Worm (Caenorhabditis elegans): ENCODE measurements around the gene his-59.
A peak's percentile ranks its signal among the peaks of the same experiment; 100 is the strongest.

Gene his-59

DNA sequence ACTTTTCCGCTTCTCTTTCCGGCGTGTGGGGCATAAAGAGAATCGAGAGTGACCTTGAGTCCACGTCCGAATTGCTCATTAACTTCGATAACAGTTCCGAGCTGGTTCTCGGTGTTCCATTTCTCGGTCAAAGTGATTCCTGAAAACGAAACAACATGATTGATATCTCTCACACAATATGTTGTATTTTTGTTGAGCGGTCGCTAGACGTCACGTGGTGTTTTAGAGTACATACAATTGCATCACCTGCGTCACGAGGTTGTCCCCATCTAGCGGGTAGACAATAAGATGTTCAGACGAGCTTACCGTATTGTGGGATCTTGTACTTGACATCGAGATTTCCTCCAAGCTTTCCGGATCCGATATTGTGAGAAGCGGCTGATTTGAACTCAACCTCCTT lies 19.3 kb downstream of the his-59 start (continued):
- peak; percentile 42 for TF ChIP-seq dve-1 (tag; optimal IDR thresholded peaks at IDR 0.05; ENCODE audit: insufficient read depth)
- TF ChIP-seq mxl-3 (GFP tag; optimal IDR thresholded peaks at IDR 0.05), result peak; percentile 43
- no peak for TF ChIP-seq lin-13 (GFP tag; optimal IDR thresholded peaks at IDR 0.05)
- no peak for TF ChIP-seq pha-4 (GFP tag; IDR thresholded peaks at IDR 0.05)
- no peak for TF ChIP-seq pha-4 (tag; optimal IDR thresholded peaks at IDR 0.05)
- peak; percentile 24 for TF ChIP-seq nhr-77 (tag; optimal IDR thresholded peaks at IDR 0.05)
- TF ChIP-seq hmg-1.1 (GFP tag; IDR thresholded peaks at IDR 0.05), result no peak
- no peak for TF ChIP-seq R02D3.7 (tag; optimal IDR thresholded peaks at IDR 0.05)
- no peak for TF ChIP-seq snpc-1.2 (GFP tag; IDR thresholded peaks at IDR 0.05)
- no peak for TF ChIP-seq arid-1 (GFP tag; conservative IDR thresholded peaks at IDR 0.05)
- peak in 1 of 2 experiments; percentile 96 for TF ChIP-seq unc-62 (GFP tag; optimal IDR thresholded peaks at IDR 0.05 in 1 of 2)
- TF ChIP-seq unc-62 (tag; optimal IDR thresholded peaks at IDR 0.05), result no peak
- peak; percentile 13 to 52 for TF ChIP-seq lsy-2 (tag; optimal IDR thresholded peaks at IDR 0.05)
- no peak for TF ChIP-seq ceh-62 (tag; optimal IDR thresholded peaks at IDR 0.05)
- TF ChIP-seq ceh-82 (tag; optimal IDR thresholded peaks at IDR 0.05), result no peak
- TF ChIP-seq nhr-25 (tag; optimal IDR thresholded peaks at IDR 0.05; ENCODE audit: borderline replicate concordance, insufficient read depth), result no peak
- no peak for TF ChIP-seq egl-43 (GFP tag; IDR thresholded peaks at IDR 0.05)
- no peak for TF ChIP-seq lir-3 (tag; optimal IDR thresholded peaks at IDR 0.05)
- TF ChIP-seq ztf-7 (tag; optimal IDR thresholded peaks at IDR 0.05), result no peak
- TF ChIP-seq lin-15B (tag; optimal IDR thresholded peaks at IDR 0.05), result no peak
- TF ChIP-seq gei-8 (GFP tag; optimal IDR thresholded peaks at IDR 0.05), result no peak
- no peak for TF ChIP-seq jun-1 (tag; optimal IDR thresholded peaks at IDR 0.05)
- no peak for TF ChIP-seq Y5F2A.4 (GFP tag; optimal IDR thresholded peaks at IDR 0.05)
- no peak for TF ChIP-seq T26A8.4 (GFP tag; IDR thresholded peaks at IDR 0.05)
- no peak for TF ChIP-seq tra-1 (GFP tag; IDR thresholded peaks at IDR 0.05)
- no peak for TF ChIP-seq lin-39 (tag; optimal IDR thresholded peaks at IDR 0.05)
- TF ChIP-seq tag-97 (GFP tag; IDR thresholded peaks at IDR 0.05), result no peak
- no peak for TF ChIP-seq ztf-11 (tag; optimal IDR thresholded peaks at IDR 0.05)
- peak; percentile 2 for TF ChIP-seq dpl-1 (GFP tag; optimal IDR thresholded peaks at IDR 0.05)
- TF ChIP-seq Y48G9A.11 (GFP tag; IDR thresholded peaks at IDR 0.05), result no peak
- peak in 1 of 2 experiments; percentile 48 for TF ChIP-seq mdl-1 (tag; optimal IDR thresholded peaks at IDR 0.05)
- no peak for TF ChIP-seq spr-3 (GFP tag; optimal IDR thresholded peaks at IDR 0.05)
- TF ChIP-seq fos-1 (tag; optimal IDR thresholded peaks at IDR 0.05), result no peak
- TF ChIP-seq F37D6.2 (tag; optimal IDR thresholded peaks at IDR 0.05), result no peak
- no peak for TF ChIP-seq mes-2 (tag; optimal IDR thresholded peaks at IDR 0.05; ENCODE audit: poor library complexity, severe bottlenecking)
- TF ChIP-seq duxl-1 (tag; optimal IDR thresholded peaks at IDR 0.05; ENCODE audit: poor library complexity), result peak; percentile 17
- no peak for TF ChIP-seq aly-2 (tag; optimal IDR thresholded peaks at IDR 0.05)
- peak; percentile 39 for TF ChIP-seq nhr-48 (tag; optimal IDR thresholded peaks at IDR 0.05)

DNA sequence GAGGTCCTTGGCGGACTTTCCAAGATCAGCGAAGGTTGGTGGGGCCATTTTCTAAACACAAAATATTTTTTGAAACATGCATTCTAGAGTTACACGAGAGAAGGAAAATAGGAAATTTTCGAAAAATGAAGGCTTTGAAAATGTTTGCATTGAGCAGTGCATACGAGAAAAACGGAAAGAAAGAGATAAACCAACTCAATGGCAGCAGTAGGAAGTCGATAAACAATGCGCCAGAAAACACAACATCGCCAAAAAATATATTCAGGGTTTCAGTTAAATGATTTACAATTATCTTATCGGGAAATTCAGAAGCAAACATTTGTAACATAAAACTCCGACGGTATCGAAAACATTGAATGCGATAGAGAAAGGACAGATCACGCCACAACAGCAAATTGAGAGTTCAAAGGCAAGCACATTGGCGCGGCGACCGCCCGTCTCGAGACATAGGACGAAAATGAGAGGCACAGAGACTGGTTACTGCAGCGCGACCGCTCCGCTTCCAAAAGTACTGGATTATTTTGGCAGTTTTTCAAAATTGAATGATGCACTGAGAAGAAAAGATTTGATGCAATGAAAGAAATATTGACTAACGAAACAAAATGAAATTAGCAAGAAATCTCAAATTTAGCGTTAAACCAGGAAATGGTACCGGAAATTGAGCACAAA lies 19.9 kb downstream of the his-59 start, which contains the start of the genes vdac-1 and R05G6.5:
Gene vdac-1, minus strand, starts transcription at position 51 of the 669 bp plus-strand sequence.
Gene R05G6.5, plus strand, starts transcription at position 527 of the 669 bp plus-strand sequence.
- TF ChIP-seq madf-5 (GFP tag; IDR thresholded peaks at IDR 0.05), result 0 out of 4 replicates have a peak, but pooled peaks of 1 of the 2 experiments have one; percentile 51
- peak; percentile 10 for TF ChIP-seq zip-2 (tag; optimal IDR thresholded peaks at IDR 0.05)
- TF ChIP-seq unc-39 (tag; optimal IDR thresholded peaks at IDR 0.05), result no peak
- no peak for TF ChIP-seq snpc-4 (tag; optimal IDR thresholded peaks at IDR 0.05)
- TF ChIP-seq nhr-42 (GFP tag; IDR thresholded peaks at IDR 0.05), result peak; percentile 71; the same call in 1 of the 2 replicates
- TF ChIP-seq mep-1 (tag; optimal IDR thresholded peaks at IDR 0.05), result peak; percentile 91
- TF ChIP-seq Y105C5A.15 (GFP tag; IDR thresholded peaks at IDR 0.05), result no peak
- TF ChIP-seq ceh-44 (GFP tag; IDR thresholded peaks at IDR 0.05), result no peak
- peak; percentile 90 for TF ChIP-seq dve-1 (tag; optimal IDR thresholded peaks at IDR 0.05; ENCODE audit: insufficient read depth)
- peak; percentile 88 for TF ChIP-seq T20F7.1 (GFP tag; optimal IDR thresholded peaks at IDR 0.05)
- no peak for TF ChIP-seq nhr-111 (GFP tag; optimal IDR thresholded peaks at IDR 0.05)
- peak; percentile 3 to 63 for TF ChIP-seq hif-1 (tag; optimal IDR thresholded peaks at IDR 0.05)
- no peak for TF ChIP-seq jun-1 (tag; optimal IDR thresholded peaks at IDR 0.05)
- peak; percentile 89 for TF ChIP-seq dpl-1 (GFP tag; optimal IDR thresholded peaks at IDR 0.05)
- TF ChIP-seq aha-1 (tag), result peak; percentile 83
- TF ChIP-seq spr-1 (tag; optimal IDR thresholded peaks at IDR 0.05), result peak; percentile 16
- no peak for TF ChIP-seq F10B5.3 (tag; optimal IDR thresholded peaks at IDR 0.05)
- peak; percentile 72 for TF ChIP-seq lin-13 (GFP tag; optimal IDR thresholded peaks at IDR 0.05)

Measured in whole organism, L4 larva.